Fruit fly (Drosophila melanogaster): ENCODE results near the gene Bhmt.

DNA sequence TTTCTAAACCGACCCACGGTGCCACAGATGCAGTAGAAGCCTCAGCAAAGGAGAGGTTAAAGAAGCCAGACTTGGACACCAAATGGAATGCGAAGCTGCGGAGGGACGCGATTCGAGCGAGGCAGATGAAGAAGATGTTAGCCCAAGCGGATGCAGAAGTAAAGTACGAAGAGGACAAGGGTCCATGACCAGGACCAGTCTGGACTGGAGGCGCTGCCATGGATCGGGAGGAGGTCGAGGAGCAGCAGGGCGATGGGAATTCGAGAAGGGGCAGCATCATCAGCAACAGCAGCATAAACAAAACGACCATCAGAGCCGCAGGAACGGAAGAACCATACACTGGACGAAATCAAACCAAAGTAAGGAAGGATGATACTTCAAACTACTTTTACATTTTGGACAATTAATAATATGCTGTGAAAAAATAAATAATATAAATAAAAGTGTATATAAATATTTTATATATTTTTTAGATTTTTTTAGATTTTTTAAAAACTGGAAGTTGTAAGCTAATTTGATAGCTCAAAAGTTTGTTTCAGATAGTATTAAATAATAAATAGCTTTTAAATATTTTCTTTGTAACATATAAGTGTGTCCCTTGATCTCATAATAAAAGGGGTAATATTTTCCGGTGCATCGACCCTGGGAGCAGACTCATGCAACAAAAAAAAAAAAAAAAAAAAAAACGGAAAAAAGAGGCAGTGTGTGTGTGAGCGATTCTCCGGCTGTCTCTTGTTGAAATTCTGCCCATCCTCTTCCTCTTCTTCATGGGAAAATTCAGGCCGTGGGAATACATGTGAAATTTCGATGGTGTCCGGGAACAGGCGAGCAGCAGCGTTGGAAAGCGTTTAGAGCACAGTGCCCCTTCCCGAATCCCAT, 10.2 kb downstream of the Bhmt start:
- TF ChIP-seq CTCF (optimal IDR thresholded peaks at IDR 0.05) (no peak), CG8478 (optimal IDR thresholded peaks at IDR 0.05) (no peak)
